Worm (Caenorhabditis elegans) whole organism, L4/young adult: Measurements from ENCODE around the gene F20D6.2.

Experiments used
- W03F9.2 ChIP-seq: fragments of 150-350 bp; optimal IDR thresholded peaks from 2 replicates; lab custom pipeline; 2014; ENCODE audit warnings: missing biosample characterization, missing genetic modification characterization
- him-1 ChIP-seq: sonication (generic microtip); optimal IDR thresholded peaks from 2 replicates; lab custom pipeline; 2016; ENCODE audit warnings: missing genotype, missing genetic modification reagents, missing genetic modification characterization, missing compliant biosample characterization

ce11 chrV:8213868-8214267, 28.0 kb downstream of the F20D6.2 start, which contains the start of gene K07C11.7:
- TF ChIP-seq W03F9.2 (tag; lab: Kevin White, UChicago) (no peak), him-1 (tag; lab: Kevin White, UChicago) (no peak)
